Fruit fly (Drosophila melanogaster): ENCODE results near the gene CG7872.
A peak's percentile ranks its signal among the peaks of the same experiment; 100 is the strongest.

Gene CG7872

DNA sequence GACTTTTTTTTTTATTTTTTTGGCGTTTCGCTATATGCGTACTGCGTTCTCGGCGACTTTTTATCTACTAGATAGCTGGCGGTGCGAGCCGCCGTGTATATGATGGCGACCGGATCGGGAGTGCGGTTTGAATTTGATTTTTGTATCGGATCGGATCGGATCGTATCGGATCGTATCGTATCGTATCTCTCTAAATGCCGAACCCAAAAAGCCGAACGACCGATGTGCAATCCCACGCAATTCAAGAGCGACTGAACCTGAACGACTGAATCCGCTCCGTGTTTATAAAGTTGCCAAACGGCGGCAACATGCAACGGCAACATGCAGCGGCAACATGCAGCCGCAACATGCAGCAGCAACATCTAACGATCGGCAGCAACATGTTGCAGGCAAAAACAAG, 48.3 kb downstream of the CG7872 start (continued):
- TF ChIP-seq unpg (GFP tag; optimal IDR thresholded peaks at IDR 0.05) (peak; percentile 9), Hr39 (optimal IDR thresholded peaks at IDR 0.05) (no peak), pros (GFP tag; optimal IDR thresholded peaks at IDR 0.05) (no peak), CG4617 (GFP tag; optimal IDR thresholded peaks at IDR 0.05; ENCODE audit: borderline replicate concordance) (no peak), sob (GFP tag; IDR thresholded peaks at IDR 0.05) (peak; percentile 49; the same call in 1 of the 2 replicates), Fer2 (tag; optimal IDR thresholded peaks at IDR 0.05) (no peak), CG5180 (GFP tag; optimal IDR thresholded peaks at IDR 0.05) (peak; percentile 41), CG6175 (GFP tag; IDR thresholded peaks at IDR 0.05) (0 out of 3 replicates have a peak, but pooled peaks have one; percentile 17), en (GFP tag; optimal IDR thresholded peaks at IDR 0.05) (no peak), klu (GFP tag; IDR thresholded peaks at IDR 0.05) (no peak), CkIIα-i1 (GFP tag; IDR thresholded peaks at IDR 0.05) (no peak), tna (GFP tag; IDR thresholded peaks at IDR 0.05; ENCODE audit: partially characterized antibody) (peak; percentile 24; the same call in 1 of the 2 replicates), CG1602 (GFP tag; optimal IDR thresholded peaks at IDR 0.05) (no peak), Ada2b (GFP tag; IDR thresholded peaks at IDR 0.05) (peak; percentile 18; the same call in 1 of the 2 replicates), Atf6 (GFP tag; IDR thresholded peaks at IDR 0.05) (no peak), ash1 (GFP tag; optimal IDR thresholded peaks at IDR 0.05) (no peak), ftz-f1 (GFP tag; optimal IDR thresholded peaks at IDR 0.05) (no peak), CG12391 (tag; optimal IDR thresholded peaks at IDR 0.05) (no peak), CG34224 (GFP tag; IDR thresholded peaks at IDR 0.05; ENCODE audit: partially characterized antibody) (peak; percentile 11; the same call in 1 of the 3 replicates), CG16863 (GFP tag; optimal IDR thresholded peaks at IDR 0.05) (no peak), hb (GFP tag; IDR thresholded peaks at IDR 0.05; ENCODE audit: partially characterized antibody) (no peak), CG3407 (GFP tag; optimal IDR thresholded peaks at IDR 0.05) (no peak), dimm (GFP tag; IDR thresholded peaks at IDR 0.05) (no peak), pita (GFP tag; optimal IDR thresholded peaks at IDR 0.05) (no peak), eyg (GFP tag; optimal IDR thresholded peaks at IDR 0.05) (no peak), her (GFP tag; optimal IDR thresholded peaks at IDR 0.05) (no peak), HLHmδ (GFP tag; optimal IDR thresholded peaks at IDR 0.05) (no peak), insv (GFP tag; optimal IDR thresholded peaks at IDR 0.05) (no peak), slou (GFP tag; optimal IDR thresholded peaks at IDR 0.05) (no peak), Neu2 (GFP tag; optimal IDR thresholded peaks at IDR 0.05; ENCODE audit: borderline replicate concordance) (no peak), Stat92E (GFP tag; optimal IDR thresholded peaks at IDR 0.05) (no peak), HLH54F (GFP tag; optimal IDR thresholded peaks at IDR 0.05) (no peak), dmrt99B (tag; optimal IDR thresholded peaks at IDR 0.05) (peak; percentile 21), CG5245 (GFP tag; optimal IDR thresholded peaks at IDR 0.05) (no peak), CoRest (tag; optimal IDR thresholded peaks at IDR 0.05) (no peak), cato (GFP tag; optimal IDR thresholded peaks at IDR 0.05; ENCODE audit: borderline replicate concordance) (no peak), az2 (GFP tag; optimal IDR thresholded peaks at IDR 0.05) (no peak), NC2β (GFP tag; optimal IDR thresholded peaks at IDR 0.05) (no peak), lab (GFP tag; optimal IDR thresholded peaks at IDR 0.05) (peak; percentile 31), CG12744 (GFP tag; optimal IDR thresholded peaks at IDR 0.05) (no peak), Ssrp (tag; optimal IDR thresholded peaks at IDR 0.05) (no peak), chn (GFP tag; optimal IDR thresholded peaks at IDR 0.05) (no peak), CG8089 (GFP tag; optimal IDR thresholded peaks at IDR 0.05) (no peak), CG32772 (GFP tag; IDR thresholded peaks at IDR 0.05) (0 out of 2 replicates have a peak, but pooled peaks have one; percentile 7), Ptx1 (GFP tag; IDR thresholded peaks at IDR 0.05) (no peak), Atf3 (GFP tag; optimal IDR thresholded peaks at IDR 0.05) (no peak), CG10959 (GFP tag; IDR thresholded peaks at IDR 0.05) (peak; percentile 14; the same call in 1 of the 2 replicates), fru (optimal IDR thresholded peaks at IDR 0.05) (no peak), CG3065 (GFP tag; optimal IDR thresholded peaks at IDR 0.05) (no peak), GATAe (GFP tag; conservative IDR thresholded peaks at IDR 0.05) (no peak), MESR4 (GFP tag; optimal IDR thresholded peaks at IDR 0.05) (no peak), ac (GFP tag; optimal IDR thresholded peaks at IDR 0.05) (no peak)

All from whole organism, embryonic.